Worm (Caenorhabditis elegans) whole organism, L3 larva: ENCODE results near the gene F37A8.5.

Experiments
- R02D3.7 ChIP-seq: fragments of 150-350 bp; optimal IDR thresholded peaks from 2 replicates; lab custom pipeline; 2014; ENCODE audit warnings: missing biosample characterization, missing genetic modification characterization
- aly-2 ChIP-seq: fragments of 150-350 bp; optimal IDR thresholded peaks from 2 replicates; lab custom pipeline; 2014; ENCODE audit warnings: missing biosample characterization, missing genetic modification characterization
- ama-1 ChIP-seq: fragments of 150-350 bp; optimal IDR thresholded peaks from 2 replicates; lab custom pipeline; 2018
- ceh-28 ChIP-seq: fragments of 150-350 bp; optimal IDR thresholded peaks from 2 replicates; lab custom pipeline; 2014; ENCODE audit warnings: missing biosample characterization, missing genetic modification reagents, missing genetic modification characterization
- egl-27 ChIP-seq: sonication (generic microtip); optimal IDR thresholded peaks from 4 replicates; lab custom pipeline; 2017; ENCODE audit warnings: missing biosample characterization, missing genetic modification reagents, missing genetic modification characterization
- egl-5 ChIP-seq: fragments of 150-350 bp; optimal IDR thresholded peaks from 2 replicates; lab custom pipeline; 2017; ENCODE audit warnings: missing biosample characterization, missing genetic modification reagents, missing genetic modification characterization, inconsistent platforms
- elt-1 ChIP-seq: fragments of 150-350 bp; optimal IDR thresholded peaks from 2 replicates; lab custom pipeline; 2014; ENCODE audit warnings: missing biosample characterization, missing genetic modification characterization
- elt-2 ChIP-seq: sonication (generic microtip); optimal IDR thresholded peaks from 2 replicates; lab custom pipeline; 2016; ENCODE audit warnings: missing genetic modification reagents, mild to moderate bottlenecking, missing genetic modification characterization, missing compliant biosample characterization
- elt-3 ChIP-seq, 3 experiments: fragments of 150-350 bp in 1 of 3; sonication (generic microtip) in 2 of 3; optimal IDR thresholded peaks; 2 replicates in 2 of 3; 4 replicates in 1 of 3; lab custom pipeline; 2014 to 2017; ENCODE audit warnings: missing biosample characterization in 3 of 3, missing genetic modification characterization in 3 of 3
- fkh-10 ChIP-seq: sonication (generic microtip); optimal IDR thresholded peaks from 2 replicates; lab custom pipeline; 2017; ENCODE audit warnings: missing biosample characterization, missing genetic modification reagents, missing genetic modification characterization
- fkh-2 ChIP-seq: fragments of 150-350 bp; optimal IDR thresholded peaks from 2 replicates; lab custom pipeline; 2014; ENCODE audit warnings: missing biosample characterization, missing genetic modification reagents, missing genetic modification characterization
- hmg-11 ChIP-seq: sonication (generic microtip); optimal IDR thresholded peaks from 2 replicates; lab custom pipeline; 2016; ENCODE audit warnings: missing genetic modification characterization, missing compliant biosample characterization
- lin-15B ChIP-seq: fragments of 150-350 bp; optimal IDR thresholded peaks from 2 replicates; lab custom pipeline; 2014; ENCODE audit warnings: missing biosample characterization, missing genetic modification characterization
- lin-39 ChIP-seq: fragments of 150-350 bp; optimal IDR thresholded peaks from 2 replicates; lab custom pipeline; 2018; ENCODE audit warnings: missing biosample characterization, missing genetic modification reagents, missing genetic modification characterization
- lsy-12 ChIP-seq: sonication (generic microtip); optimal IDR thresholded peaks from 2 replicates; lab custom pipeline; 2016; ENCODE audit warnings: mild to moderate bottlenecking, missing genetic modification characterization, missing compliant biosample characterization
- mdl-1 ChIP-seq: fragments of 150-350 bp; optimal IDR thresholded peaks from 2 replicates; lab custom pipeline; 2014; ENCODE audit warnings: missing biosample characterization, missing genetic modification characterization
- mml-1 ChIP-seq: fragments of 150-350 bp; sonication (generic microtip); optimal IDR thresholded peaks from 3 replicates; lab custom pipeline; 2014; ENCODE audit warnings: missing biosample characterization, missing genetic modification characterization
- nfya-1 ChIP-seq: sonication (generic microtip); optimal IDR thresholded peaks from 2 replicates; lab custom pipeline; 2017; ENCODE audit warnings: missing genetic modification characterization, mild to moderate bottlenecking, missing compliant biosample characterization, antibody characterized with exemption, moderate library complexity; ENCODE audit not compliant: insufficient read depth
- nhr-12 ChIP-seq: fragments of 150-350 bp; optimal IDR thresholded peaks from 2 replicates; lab custom pipeline; 2014; ENCODE audit warnings: missing biosample characterization, missing genetic modification characterization
- nhr-23 ChIP-seq: fragments of 150-350 bp; optimal IDR thresholded peaks from 2 replicates; lab custom pipeline; 2014; ENCODE audit warnings: missing biosample characterization, missing genetic modification reagents, missing genetic modification characterization
- nhr-25 ChIP-seq: sonication (generic microtip); optimal IDR thresholded peaks from 2 replicates; lab custom pipeline; 2017; ENCODE audit warnings: missing biosample characterization, missing genetic modification characterization
- nhr-28 ChIP-seq: fragments of 150-350 bp; optimal IDR thresholded peaks from 2 replicates; lab custom pipeline; 2014; ENCODE audit warnings: missing biosample characterization, missing genetic modification characterization
- nhr-67 ChIP-seq: fragments of 150-350 bp; optimal IDR thresholded peaks from 2 replicates; lab custom pipeline; 2014; ENCODE audit warnings: missing biosample characterization, missing genetic modification characterization
- nhr-77 ChIP-seq: fragments of 150-350 bp; optimal IDR thresholded peaks from 2 replicates; lab custom pipeline; 2014; ENCODE audit warnings: missing biosample characterization, missing genetic modification characterization
- pha-4 ChIP-seq: fragments of 150-350 bp; optimal IDR thresholded peaks from 2 replicates; lab custom pipeline; 2014; ENCODE audit warnings: missing biosample characterization, missing genetic modification reagents, missing genetic modification characterization
- pqm-1 ChIP-seq: fragments of 150-350 bp; optimal IDR thresholded peaks from 2 replicates; lab custom pipeline; 2017; ENCODE audit warnings: missing biosample characterization, missing genetic modification characterization, inconsistent platforms
- sea-2 ChIP-seq: fragments of 150-350 bp; sonication (generic microtip); optimal IDR thresholded peaks from 4 replicates; lab custom pipeline; 2014; ENCODE audit warnings: missing biosample characterization, missing genetic modification reagents, missing genetic modification characterization
- skn-1 ChIP-seq: fragments of 150-350 bp; optimal IDR thresholded peaks from 2 replicates; lab custom pipeline; 2014; ENCODE audit warnings: missing biosample characterization, missing genetic modification characterization
- tbx-2 ChIP-seq: sonication (generic microtip); optimal IDR thresholded peaks from 2 replicates; lab custom pipeline; 2016; ENCODE audit warnings: mild to moderate bottlenecking, missing genetic modification characterization, missing compliant biosample characterization
- unc-62 ChIP-seq: fragments of 150-350 bp; sonication (generic microtip); optimal IDR thresholded peaks from 4 replicates; lab custom pipeline; 2014; ENCODE audit warnings: missing biosample characterization, missing genetic modification reagents, missing genetic modification characterization
- zag-1 ChIP-seq: fragments of 150-350 bp; optimal IDR thresholded peaks from 2 replicates; lab custom pipeline; 2014; ENCODE audit warnings: missing biosample characterization, missing genetic modification characterization
- ztf-4 ChIP-seq: fragments of 150-350 bp; optimal IDR thresholded peaks from 2 replicates; lab custom pipeline; 2014; ENCODE audit warnings: missing biosample characterization, missing genetic modification characterization

F37A8.5 gene

DNA sequence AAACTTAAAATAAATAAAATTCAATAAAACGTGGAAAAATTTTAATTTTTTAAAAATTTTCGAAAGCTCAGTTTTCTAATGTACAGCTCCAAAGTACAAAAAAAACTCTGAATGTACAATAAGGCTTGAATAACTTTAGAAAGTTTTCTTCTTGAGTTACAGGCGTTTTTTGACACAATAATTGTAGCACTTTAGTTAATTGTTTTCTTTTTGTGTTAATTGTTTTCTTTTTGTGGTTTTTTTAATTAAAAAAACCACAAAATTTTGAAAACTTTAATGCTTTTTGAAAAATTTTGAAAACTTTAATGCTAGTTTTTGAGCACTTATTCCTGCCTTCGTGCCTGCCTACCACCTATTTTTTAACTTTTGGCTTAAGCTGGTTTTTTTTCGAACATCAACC is 7.8 kb downstream of the F37A8.5 start, which contains the start of gene R10E9.2:
Gene R10E9.2 (minus strand): TSS at position 101 of the 400 bp plus-strand sequence.
- TF ChIP-seq R02D3.7 (no peak), nhr-67 (tag; lab: Kevin White, UChicago) (no peak), fkh-10 (GFP tag; lab: Kevin White, UChicago) (no peak), skn-1 (no peak), ama-1 (lab: Kevin White, UChicago) (no peak), zag-1 (no peak)
- TF ChIP-seq, all 47 proteins: peak for 0

DNA sequence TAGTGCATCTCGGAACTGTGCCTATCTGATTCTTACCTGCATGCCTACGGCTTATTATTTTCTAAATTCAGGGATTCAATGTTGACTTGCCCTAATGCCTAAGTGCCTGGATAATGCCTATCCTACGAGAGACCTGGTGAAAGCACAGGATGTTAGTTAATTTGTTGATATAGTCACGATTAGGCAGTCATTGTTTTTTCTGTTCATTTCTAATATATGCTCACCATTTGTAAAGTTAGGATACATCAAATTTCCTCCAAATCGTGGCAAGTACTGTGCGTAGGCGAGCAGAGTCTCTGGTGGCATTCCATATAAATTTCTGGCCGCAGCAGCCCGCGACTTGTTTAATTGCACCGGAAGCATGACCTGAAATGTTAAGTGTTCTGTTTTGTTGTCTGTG is 9.7 kb downstream of the F37A8.5 start:
- no peak for TF ChIP-seq elt-2 (tag; lab: Kevin White, UChicago)
- no peak for TF ChIP-seq nhr-25 (tag; lab: Kevin White, UChicago)
- TF ChIP-seq mml-1 (tag; lab: Kevin White, UChicago), result no peak
- no peak for TF ChIP-seq pqm-1 (tag; lab: Kevin White, UChicago)
- no peak for TF ChIP-seq nhr-23 (tag; lab: Kevin White, UChicago)

DNA sequence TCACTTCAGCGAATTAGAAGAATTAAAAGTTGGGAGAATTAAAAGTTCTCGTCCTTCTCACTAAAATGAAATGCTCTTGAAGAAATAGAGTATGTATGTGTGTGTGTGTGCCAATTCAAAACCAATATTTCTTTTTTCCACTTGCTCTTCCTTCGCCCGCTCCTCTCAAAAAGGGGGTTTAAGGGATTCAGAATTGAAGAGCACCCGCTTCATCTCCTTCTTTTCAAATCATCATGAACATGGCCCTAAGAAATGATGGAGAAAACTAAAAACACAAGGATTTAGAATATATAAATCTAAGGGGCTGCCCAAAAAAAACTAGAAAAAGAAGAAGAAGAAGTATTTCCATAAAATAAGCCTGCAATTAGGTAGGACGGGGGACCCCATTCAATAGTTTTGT is 12.7 kb downstream of the F37A8.5 start:
- peak; percentile 38 for TF ChIP-seq lin-39 (tag; lab: Kevin White, UChicago)
- no peak for TF ChIP-seq fkh-10 (GFP tag; lab: Kevin White, UChicago)
- no peak for TF ChIP-seq sea-2 (GFP tag; lab: Kevin White, UChicago)
- no peak for TF ChIP-seq mdl-1

DNA sequence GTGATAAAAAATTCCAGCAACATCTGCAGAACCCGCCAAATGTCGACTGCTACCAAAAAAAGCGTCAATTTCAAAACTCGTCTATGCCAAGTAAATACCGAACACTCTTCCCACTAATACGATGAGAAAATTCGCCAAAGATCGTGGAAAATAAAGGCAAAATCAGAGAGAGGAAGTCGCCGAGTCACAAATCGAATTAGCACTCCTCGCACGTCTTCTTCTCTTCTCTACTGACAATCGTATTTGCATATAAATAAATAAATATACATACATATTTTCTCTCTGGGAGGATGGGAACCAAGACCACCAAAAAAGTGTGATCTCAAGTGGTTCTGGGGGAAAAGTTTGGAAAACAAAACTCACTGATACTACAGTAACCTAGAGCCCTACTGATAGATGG is 14.0 kb downstream of the F37A8.5 start:
- TF ChIP-seq nhr-77 (tag; lab: Kevin White, UChicago) (no peak), mml-1 (tag; lab: Kevin White, UChicago) (no peak), mdl-1 (no peak), ztf-4 (tag; lab: Kevin White, UChicago) (no peak), pha-4 (no peak), R02D3.7 (no peak), lsy-12 (no peak), nhr-12 (tag; lab: Kevin White, UChicago) (no peak), tbx-2 (tag; lab: Kevin White, UChicago) (no peak), hmg-11 (tag; lab: Kevin White, UChicago) (no peak), lin-15B (no peak), elt-3 (tag; optimal IDR thresholded peaks at IDR 0.05; lab: Kevin White, UChicago) (no peak), ceh-28 (no peak), nhr-28 (tag; lab: Kevin White, UChicago) (no peak)

DNA sequence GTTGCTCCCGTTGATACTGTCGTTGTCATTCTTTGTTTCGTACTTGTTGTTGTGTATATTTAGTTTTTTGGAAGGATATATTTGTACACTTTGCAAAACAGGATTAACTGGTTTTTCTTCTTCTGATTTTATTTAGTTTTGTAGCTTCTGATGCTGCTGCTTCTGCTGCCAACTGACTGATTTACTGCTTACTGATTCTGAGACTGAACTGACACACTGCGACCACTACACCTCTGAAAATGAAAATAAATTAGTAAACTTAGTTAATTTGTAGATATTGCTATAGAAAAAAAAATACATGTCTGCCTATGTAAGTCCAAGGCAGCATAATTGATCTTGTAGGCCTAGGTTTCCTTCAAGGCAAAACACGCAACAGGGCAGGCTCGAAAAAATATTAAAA is 16.3 kb downstream of the F37A8.5 start, which contains the start of gene R10E9.4:
Gene R10E9.4 (minus strand): TSS at position 101 of the 400 bp plus-strand sequence.
- no peak for TF ChIP-seq aly-2

DNA sequence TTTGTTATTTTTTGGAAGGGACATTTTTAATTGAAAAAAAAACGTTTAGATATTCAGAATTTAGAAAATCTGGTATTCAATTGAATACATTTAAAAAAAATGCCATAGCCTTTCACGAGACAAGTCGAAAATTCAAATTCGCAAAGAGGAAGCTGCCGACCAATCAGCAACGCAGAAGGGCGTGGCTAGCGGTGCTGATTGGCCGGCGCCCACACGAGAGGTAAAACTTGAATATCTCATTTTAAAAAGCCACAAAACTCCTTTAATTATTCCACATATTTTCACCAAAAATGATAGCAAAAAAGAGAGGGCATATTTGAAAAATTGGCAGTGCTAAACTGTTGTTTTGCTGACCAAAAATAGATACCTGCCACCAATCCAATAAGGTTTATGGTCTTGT is 18.1 kb downstream of the F37A8.5 start:
- TF ChIP-seq fkh-2 (tag; lab: Kevin White, UChicago) (no peak), pha-4 (no peak), unc-62 (GFP tag; lab: Kevin White, UChicago) (no peak), lin-15B (no peak), nfya-1 (tag; lab: Kevin White, UChicago) (peak; percentile 75), egl-5 (tag; lab: Kevin White, UChicago) (no peak), elt-1 (no peak), fkh-10 (GFP tag; lab: Kevin White, UChicago) (no peak)

DNA sequence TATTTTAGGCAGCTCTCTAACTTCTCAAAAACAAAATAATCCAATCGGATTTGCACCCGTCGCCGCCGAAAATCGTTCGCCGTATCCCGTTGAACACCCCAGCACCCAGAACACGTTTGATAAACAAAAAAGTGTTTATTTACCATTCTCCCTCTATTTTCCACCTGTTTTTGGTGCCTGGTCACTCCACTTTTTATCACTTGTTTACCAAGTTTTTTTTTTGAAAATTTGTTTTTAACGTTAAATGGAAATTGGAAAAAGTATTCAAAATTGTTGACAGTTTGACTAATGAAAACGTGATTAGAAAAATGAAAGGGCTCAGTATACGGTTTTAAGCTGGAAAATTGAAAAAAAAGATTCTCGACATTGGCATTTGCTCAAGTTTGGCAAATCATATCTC is 18.6 kb downstream of the F37A8.5 start:
- TF ChIP-seq R02D3.7 (no peak), egl-27 (tag; lab: Kevin White, UChicago) (no peak), pha-4 (peak; percentile 84)
